Worm (Caenorhabditis elegans) whole organism, dauer: Measurements from ENCODE around the gene msp-33.
"Not testable (repeated sequence)": the region's sequence is repeated elsewhere in the genome, so short reads cannot be mapped to it uniquely, and the experiment has no call there.

ENCODE experiments used
- unc-62 ChIP-seq: sonication (generic microtip); optimal IDR thresholded peaks from 2 replicates; lab custom pipeline; 2017; ENCODE audit warnings: missing biosample characterization, missing genetic modification reagents, missing genetic modification characterization

msp-33 gene

DNA sequence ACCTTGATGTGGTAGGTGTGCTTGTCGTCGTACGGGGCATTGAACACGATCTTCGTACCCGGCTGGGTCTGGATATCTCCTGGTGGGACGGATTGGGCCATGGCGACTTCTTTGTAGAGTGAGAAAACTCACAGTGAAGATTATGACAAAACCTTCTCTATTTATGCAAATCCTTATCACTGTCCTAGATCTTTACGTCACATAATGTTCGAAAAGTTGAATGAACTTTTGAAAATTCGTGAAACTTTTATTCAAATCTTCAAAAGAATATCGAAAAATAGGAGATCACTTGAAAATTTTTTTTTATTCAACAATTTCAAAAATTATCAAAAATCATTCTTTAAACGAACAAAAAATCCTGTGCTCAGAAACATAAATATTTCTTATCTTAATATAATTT lies at the start of gene msp-33:
Gene msp-33, minus strand, starts transcription at position 101 of the 400 bp plus-strand sequence.
- no peak for TF ChIP-seq unc-62 (GFP tag; lab: Kevin White, UChicago)

DNA sequence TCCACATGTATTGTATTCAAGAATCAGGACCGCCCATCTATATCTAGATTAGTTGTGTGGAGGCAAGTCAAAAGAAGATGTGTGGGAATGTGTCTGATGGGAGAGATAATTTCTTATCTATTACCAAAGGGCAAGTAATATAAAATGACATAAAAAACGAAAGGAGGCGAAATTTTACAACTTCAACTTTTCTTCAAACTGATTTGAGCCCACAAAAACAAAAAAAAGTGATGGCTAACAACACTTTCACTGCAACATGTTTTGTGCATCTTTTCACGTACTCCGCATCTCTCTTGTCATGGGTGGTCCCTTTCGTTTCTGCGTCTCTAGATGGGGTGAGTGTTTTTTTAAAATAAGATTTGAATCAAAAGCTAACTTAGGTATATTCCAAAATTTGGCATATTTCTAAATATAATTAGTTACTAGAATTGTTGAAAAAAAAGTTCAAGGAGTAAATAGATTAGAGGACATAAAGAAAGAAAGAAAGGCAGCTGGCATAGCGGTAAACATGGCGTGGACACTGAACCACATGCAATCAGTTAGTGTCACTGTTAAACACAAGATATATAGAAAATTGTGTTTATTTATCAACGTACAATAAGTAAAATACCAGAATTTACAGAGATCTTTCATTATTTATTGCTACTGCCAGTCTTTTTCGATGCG lies 49.2 kb upstream of the msp-33 start, which contains the start of gene ZK546.19:
Gene ZK546.19, plus strand, starts transcription at position 186 of the 666 bp plus-strand sequence.
- no peak for TF ChIP-seq unc-62 (GFP tag; lab: Kevin White, UChicago)

DNA sequence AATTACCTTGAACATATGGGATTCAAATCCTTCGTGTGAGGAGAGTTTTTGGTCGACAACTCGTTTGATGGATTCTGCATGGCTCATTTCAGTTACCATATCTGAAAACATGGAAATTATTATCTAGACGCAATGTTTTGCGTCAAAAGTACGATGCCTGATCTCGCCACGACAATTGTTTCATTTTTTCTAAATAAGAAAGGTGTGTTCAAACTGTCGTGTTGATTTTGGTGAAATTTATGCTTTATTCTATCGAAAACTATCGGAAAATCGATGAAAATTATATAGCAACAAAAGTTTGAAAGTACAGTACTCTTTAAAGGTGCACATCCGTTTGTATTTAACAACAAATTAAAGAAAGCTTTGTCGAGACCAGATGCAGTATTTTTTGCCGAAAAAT lies 48.6 kb upstream of the msp-33 start, which contains the start of gene cblc-1:
Gene cblc-1, minus strand, starts transcription at position 101 of the 400 bp plus-strand sequence.
- no peak for TF ChIP-seq unc-62 (GFP tag; lab: Kevin White, UChicago)

DNA sequence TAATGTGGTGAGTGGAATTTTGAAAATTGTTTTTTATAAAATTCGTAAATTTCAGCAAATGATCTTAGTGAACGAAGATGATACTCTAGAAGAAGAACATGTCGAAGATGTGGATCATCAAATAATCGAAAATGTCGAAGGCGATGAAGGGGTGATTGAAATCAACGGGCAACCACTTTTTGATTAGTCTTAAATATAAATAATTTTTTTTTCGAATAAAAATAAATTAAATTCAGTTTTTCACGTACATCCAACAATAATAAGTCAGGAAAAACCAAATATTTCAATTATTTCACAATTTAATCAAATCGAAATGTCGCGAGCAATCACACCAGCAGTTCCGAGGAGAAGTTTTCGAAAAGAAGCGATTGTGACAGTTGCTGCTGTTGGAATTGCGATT lies 45.2 kb upstream of the msp-33 start, which contains the start of gene ZK546.4:
Gene ZK546.4, plus strand, starts transcription at position 301 of the 400 bp plus-strand sequence.
- no peak for TF ChIP-seq unc-62 (GFP tag; lab: Kevin White, UChicago)

DNA sequence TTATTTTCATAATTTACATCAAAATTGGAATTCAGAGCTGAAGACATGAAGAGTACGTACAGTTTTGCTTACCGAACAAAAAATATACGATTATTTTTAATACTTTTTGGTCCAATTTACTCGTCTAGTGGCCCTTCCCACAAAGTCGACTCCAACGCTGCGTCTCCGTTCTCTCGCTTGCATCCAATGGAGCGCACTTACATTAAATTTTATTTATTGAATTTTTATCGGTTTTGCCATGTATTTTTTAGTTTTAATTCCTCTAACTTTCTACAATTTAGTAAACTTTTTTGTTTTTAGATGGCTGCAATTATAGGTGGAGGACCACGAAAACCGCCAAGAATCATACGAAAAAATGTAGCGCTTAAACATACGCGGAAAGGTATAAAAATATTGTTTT lies 43.0 kb upstream of the msp-33 start, which contains the start of gene ZK546.5:
Gene ZK546.5, plus strand, starts transcription at position 301 of the 400 bp plus-strand sequence.
- TF ChIP-seq unc-62 (GFP tag; lab: Kevin White, UChicago) = no peak

DNA sequence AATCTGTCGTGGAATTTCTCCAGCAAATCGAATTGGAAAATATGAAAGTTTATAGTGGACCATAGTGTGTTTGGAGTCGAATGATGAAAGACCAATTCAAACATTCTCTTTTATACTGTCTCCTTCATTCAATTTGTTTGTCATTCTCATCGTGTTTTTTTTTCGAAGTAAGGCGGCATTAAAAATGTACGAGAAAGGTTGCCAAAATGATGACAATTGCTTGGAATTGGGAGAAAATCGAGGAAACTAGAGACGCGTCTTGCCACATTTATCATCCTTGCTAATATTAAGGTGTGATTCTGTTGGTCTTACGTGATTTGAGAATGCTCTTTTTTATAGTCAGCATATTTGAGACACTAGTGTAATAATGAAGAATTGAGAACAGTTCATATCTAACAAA lies 42.5 kb upstream of the msp-33 start, which contains the start of gene gst-30:
Gene gst-30, minus strand, starts transcription at position 101 of the 400 bp plus-strand sequence.
- no peak for TF ChIP-seq unc-62 (GFP tag; lab: Kevin White, UChicago)

DNA sequence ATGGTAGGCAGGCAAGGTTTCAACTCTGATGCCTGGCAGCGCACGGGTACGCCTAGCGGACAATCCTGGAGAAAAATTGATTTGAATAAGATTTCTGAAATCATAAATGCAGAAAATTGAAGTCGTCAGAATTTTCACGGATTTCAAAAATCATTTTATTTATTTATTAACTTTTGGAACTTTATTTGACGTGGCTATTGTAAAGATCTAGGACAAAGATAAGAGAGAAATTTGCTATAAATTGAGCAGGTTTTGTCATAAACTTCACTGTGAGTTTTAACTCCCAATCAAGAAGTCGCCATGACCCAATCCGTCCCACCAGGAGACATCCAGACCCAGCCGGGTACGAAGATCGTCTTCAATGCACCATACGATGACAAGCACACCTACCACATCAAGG lies 40.2 kb upstream of the msp-33 start, which contains the start of gene msp-152:
Gene msp-152, plus strand, starts transcription at position 301 of the 400 bp plus-strand sequence.
- TF ChIP-seq unc-62 (GFP tag; lab: Kevin White, UChicago) = not testable (repeated sequence)

DNA sequence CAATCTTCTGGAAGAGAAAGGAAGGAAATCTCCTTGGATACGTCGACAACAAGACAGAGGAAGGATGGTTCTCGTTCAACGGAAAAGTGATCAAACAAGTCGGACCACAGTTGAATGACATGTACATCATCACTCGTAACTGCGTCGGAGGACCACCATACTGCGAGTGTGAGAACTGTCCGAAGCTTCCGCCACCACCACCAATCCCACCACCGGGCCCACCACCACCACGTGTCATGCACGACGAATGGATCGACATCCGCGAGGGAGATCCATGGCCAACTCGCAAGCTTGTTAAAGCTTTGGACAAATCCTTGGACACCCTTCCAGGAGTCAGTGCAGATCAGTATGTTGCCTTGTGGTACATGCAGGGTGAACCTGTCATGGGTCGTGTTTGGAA lies 38.8 kb upstream of the msp-33 start:
- no peak for TF ChIP-seq unc-62 (GFP tag; lab: Kevin White, UChicago)

DNA sequence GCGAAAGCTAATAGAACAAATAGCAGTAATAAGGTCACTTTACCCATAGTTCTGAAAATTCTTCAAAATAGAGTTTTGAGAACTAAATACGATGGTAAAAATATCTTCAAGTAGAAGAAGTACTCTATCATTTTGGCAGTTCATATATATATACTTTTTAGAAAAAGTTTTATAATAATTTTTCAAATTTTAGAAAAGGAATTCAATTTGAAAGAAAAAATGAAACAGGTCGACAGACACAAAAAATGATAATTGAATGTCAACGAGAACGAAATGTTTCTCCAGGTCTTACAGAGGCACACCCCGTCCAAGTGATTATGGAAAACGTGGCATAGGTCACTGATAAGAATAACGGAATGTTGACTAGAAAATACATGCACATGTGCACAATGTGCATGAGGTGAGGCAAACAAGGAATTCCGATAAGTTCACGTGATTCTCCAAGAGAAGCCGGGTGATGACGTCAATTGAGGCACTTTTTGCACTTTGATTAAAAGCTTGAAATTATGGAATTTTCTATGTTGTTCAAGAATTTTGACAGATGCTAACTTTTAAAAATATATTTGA lies 32.8 kb upstream of the msp-33 start, which contains the start of gene aagr-2:
Gene aagr-2, minus strand, starts transcription at position 51 of the 567 bp plus-strand sequence.
- no peak for TF ChIP-seq unc-62 (GFP tag; lab: Kevin White, UChicago)

DNA sequence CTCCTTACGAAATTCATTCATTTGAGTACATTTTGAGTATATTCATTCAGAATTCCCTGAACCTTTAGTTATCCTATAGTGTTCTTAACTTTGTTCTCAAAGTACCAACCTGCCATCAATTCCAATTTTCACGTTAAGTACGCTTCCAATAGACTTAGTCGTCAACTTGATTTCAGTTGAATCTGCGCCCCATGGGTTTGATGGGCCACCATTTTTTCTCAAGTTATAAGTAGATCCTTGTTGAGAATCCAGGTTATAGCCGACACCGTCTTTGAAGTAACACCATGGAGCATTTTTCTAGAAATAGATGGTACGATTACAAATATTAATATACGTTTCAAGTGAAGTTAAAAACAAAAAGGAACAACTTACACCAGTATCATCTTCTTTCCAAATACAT lies 32.2 kb upstream of the msp-33 start:
- no peak for TF ChIP-seq unc-62 (GFP tag; lab: Kevin White, UChicago)

DNA sequence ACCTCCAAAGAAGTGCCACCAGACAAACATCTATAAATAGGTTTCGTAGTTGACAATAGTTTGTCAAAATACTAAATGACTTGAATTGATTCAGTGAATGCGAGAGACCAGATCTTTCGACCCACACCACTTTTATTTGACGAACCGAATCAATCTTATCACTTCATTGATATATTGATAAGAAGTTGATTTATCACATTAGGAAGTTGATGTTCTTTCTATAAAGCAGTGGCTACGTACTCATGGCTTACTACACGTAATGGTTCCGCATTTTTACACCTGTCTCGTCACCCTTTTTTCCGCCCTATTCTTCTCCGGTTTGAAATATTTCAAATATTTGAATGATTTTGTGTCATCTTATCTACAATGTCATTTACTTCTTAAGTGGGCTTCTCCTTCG lies 28.1 kb upstream of the msp-33 start:
- no peak for TF ChIP-seq unc-62 (GFP tag; lab: Kevin White, UChicago)

DNA sequence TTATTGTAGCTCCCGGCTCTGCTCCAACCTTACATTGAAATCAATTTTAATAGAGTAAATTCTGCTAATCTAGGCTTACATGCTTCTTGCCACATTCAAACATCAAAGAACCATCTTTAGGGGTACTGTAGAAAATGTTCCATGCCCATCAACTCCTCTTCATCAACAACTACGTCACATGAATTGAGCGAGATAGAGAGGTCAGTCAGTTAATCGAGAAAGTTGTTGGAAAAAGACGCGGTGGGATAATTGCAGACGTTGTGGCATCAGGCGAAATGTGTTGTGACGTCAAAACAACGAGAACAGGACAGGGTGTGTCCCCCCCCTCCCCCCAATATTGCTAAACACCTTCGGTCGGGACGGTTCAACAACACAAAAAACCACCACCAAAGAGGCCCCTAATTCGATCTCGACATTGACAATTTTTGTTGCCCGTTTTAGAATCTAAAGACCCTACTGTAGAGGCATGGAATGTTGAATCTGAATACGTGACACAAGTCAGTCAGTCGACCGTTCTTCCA lies 26.1 kb upstream of the msp-33 start:
- TF ChIP-seq unc-62 (GFP tag; lab: Kevin White, UChicago) = no peak

DNA sequence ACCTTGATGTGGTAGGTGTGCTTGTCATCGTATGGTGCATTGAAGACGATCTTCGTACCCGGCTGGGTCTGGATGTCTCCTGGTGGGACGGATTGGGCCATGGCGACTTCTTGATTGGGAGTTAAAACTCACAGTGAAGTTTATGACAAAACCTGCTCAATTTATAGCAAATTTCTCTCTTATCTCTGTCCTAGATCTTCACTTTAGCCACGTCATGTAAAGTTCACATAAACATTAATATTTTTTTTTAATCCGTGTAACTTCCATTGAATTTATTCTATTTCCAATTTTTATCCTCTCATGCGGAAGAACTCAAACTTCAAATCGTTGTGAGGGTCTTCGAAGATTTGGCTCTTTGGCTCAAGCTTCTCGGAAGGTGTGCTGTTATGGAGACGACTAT lies 24.0 kb upstream of the msp-33 start, which contains the start of gene msp-31:
Gene msp-31, minus strand, starts transcription at position 101 of the 400 bp plus-strand sequence.
- not testable (repeated sequence) for TF ChIP-seq unc-62 (GFP tag; lab: Kevin White, UChicago)

DNA sequence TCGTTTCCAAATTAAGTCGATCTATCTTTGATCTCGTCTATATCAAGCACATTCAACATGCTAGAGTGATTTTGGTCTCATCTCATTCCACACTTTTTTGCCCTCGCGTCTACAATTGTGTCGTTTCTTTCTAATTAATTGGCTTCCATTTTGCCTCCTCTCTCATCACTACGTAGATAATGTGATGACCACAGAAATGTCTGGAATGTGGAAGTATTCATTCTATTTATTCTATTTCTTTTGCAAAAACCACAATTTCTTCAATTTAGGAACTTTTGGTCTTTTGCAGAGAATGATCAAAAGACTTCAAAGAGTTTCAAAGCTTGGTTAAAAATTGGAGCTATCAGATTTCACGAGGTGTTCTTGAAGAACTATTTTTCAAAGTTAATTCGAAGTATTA lies 23.1 kb upstream of the msp-33 start:
- no peak for TF ChIP-seq unc-62 (GFP tag; lab: Kevin White, UChicago)

DNA sequence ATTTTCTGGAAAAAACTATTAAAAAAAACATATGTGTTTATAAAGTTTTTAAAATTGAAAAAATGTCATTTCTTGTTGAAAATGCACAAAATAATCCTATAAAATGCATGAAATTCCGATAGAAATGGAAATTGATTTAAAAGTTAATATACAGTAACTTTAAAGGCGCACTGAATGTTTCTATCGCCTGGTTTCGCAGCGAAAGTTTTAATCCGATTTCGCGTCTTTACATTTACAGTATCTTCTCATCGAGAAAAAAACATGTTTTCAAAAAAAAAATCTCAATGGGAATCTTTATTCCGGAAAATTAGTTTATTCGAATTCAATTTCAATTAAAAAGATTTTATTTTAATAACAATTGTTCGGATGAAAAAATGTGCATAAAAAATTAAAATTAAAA lies 21.7 kb upstream of the msp-33 start, which contains the start of gene R05F9.11:
Gene R05F9.11, minus strand, starts transcription at position 5 of the 400 bp plus-strand sequence.
- no peak for TF ChIP-seq unc-62 (GFP tag; lab: Kevin White, UChicago)

DNA sequence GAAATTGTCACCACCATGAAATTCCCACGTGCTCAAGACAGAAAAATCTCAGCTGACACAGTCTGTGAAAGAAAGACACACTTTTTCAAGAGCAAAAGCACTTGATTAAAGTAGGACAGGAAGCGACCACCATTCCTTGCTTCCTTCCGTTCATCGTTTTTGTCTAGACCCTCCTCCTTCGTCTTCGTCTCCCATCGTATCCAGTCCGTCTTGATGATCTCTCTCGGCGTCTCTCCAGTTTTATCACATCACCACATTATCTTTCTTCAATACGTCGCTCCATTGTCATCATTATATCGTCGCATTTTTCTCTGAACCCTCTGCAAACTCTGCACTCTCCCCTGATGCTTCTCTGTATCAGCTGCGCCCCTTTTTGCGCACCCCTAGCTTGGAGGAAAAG lies 15.7 kb upstream of the msp-33 start:
- TF ChIP-seq unc-62 (GFP tag; lab: Kevin White, UChicago) = no peak
